Worm (Caenorhabditis elegans) whole organism, L2 larva: ENCODE results near the gene rps-2.

ENCODE experiments used
- C34F6.9 ChIP-seq: fragments of 150-350 bp; optimal IDR thresholded peaks from 2 replicates; lab custom pipeline; 2014; ENCODE audit warnings: missing biosample characterization, missing genetic modification characterization
- F13H6.1 ChIP-seq: sonication (generic microtip); optimal IDR thresholded peaks from 2 replicates; lab custom pipeline; 2016; ENCODE audit warnings: missing genetic modification characterization, missing compliant biosample characterization
- ZK546.5 ChIP-seq: sonication (generic microtip); optimal IDR thresholded peaks from 2 replicates; lab custom pipeline; 2017; ENCODE audit warnings: missing biosample characterization, missing genetic modification characterization
- aly-2 ChIP-seq: fragments of 150-350 bp; optimal IDR thresholded peaks from 2 replicates; lab custom pipeline; 2014; ENCODE audit warnings: missing biosample characterization, missing genetic modification characterization
- ama-1 ChIP-seq: fragments of 150-350 bp; optimal IDR thresholded peaks from 2 replicates; lab custom pipeline; 2018; ENCODE audit warnings: inconsistent platforms
- blmp-1 ChIP-seq: sonication (generic microtip); optimal IDR thresholded peaks from 2 replicates; lab custom pipeline; 2017; ENCODE audit warnings: missing genetic modification characterization, mild to moderate bottlenecking, missing compliant biosample characterization, antibody characterized with exemption, moderate library complexity; ENCODE audit not compliant: insufficient read depth
- ceh-16 ChIP-seq: fragments of 150-350 bp; optimal IDR thresholded peaks from 2 replicates; lab custom pipeline; 2014; ENCODE audit warnings: missing biosample characterization, missing genetic modification characterization
- ceh-82 ChIP-seq: fragments of 150-350 bp; optimal IDR thresholded peaks from 2 replicates; lab custom pipeline; 2014; ENCODE audit warnings: missing biosample characterization, missing genetic modification characterization
- crh-2 ChIP-seq: sonication (generic microtip); optimal IDR thresholded peaks from 2 replicates; lab custom pipeline; 2017; ENCODE audit warnings: missing biosample characterization, missing genetic modification characterization
- dmd-4 ChIP-seq: sonication (generic microtip); optimal IDR thresholded peaks from 2 replicates; lab custom pipeline; 2017; ENCODE audit warnings: missing biosample characterization, missing genetic modification characterization
- egl-27 ChIP-seq: sonication (generic microtip); optimal IDR thresholded peaks from 3 replicates; lab custom pipeline; 2017; ENCODE audit warnings: missing biosample characterization, missing genetic modification reagents, missing genetic modification characterization
- elt-1 ChIP-seq: fragments of 150-350 bp; optimal IDR thresholded peaks from 2 replicates; lab custom pipeline; 2014; ENCODE audit warnings: missing biosample characterization, missing genetic modification characterization
- elt-3 ChIP-seq: sonication (generic microtip); optimal IDR thresholded peaks from 2 replicates; lab custom pipeline; 2017; ENCODE audit warnings: missing biosample characterization, missing genetic modification characterization
- fos-1 ChIP-seq: fragments of 150-350 bp; optimal IDR thresholded peaks from 2 replicates; lab custom pipeline; 2014; ENCODE audit warnings: missing biosample characterization, missing genetic modification characterization
- gmeb-1 ChIP-seq: fragments of 150-350 bp; optimal IDR thresholded peaks from 2 replicates; lab custom pipeline; 2014; ENCODE audit warnings: missing biosample characterization, missing genetic modification characterization
- lin-11 ChIP-seq: fragments of 150-350 bp; sonication (generic microtip); optimal IDR thresholded peaks from 2 replicates; lab custom pipeline; 2014; ENCODE audit warnings: missing biosample characterization, missing genetic modification characterization, inconsistent platforms, mixed read lengths
- lin-13 ChIP-seq: fragments of 150-350 bp; optimal IDR thresholded peaks from 2 replicates; lab custom pipeline; 2014; ENCODE audit warnings: missing biosample characterization, missing genetic modification reagents, missing genetic modification characterization
- lin-39 ChIP-seq: fragments of 150-350 bp; optimal IDR thresholded peaks from 2 replicates; lab custom pipeline; 2014; ENCODE audit warnings: missing biosample characterization, missing genetic modification reagents, missing genetic modification characterization
- lsy-2 ChIP-seq, 2 experiments: fragments of 150-350 bp in 1 of 2; sonication (generic microtip) in 1 of 2; optimal IDR thresholded peaks; 2 replicates each; lab custom pipeline; 2014 to 2017; ENCODE audit warnings: missing biosample characterization in 2 of 2, missing genetic modification characterization in 2 of 2
- mab-5 ChIP-seq: fragments of 150-350 bp; optimal IDR thresholded peaks from 2 replicates; lab custom pipeline; 2014; ENCODE audit warnings: missing biosample characterization, missing genetic modification characterization
- mbf-1 ChIP-seq: sonication (generic microtip); optimal IDR thresholded peaks from 2 replicates; lab custom pipeline; 2017; ENCODE audit warnings: missing biosample characterization, missing genetic modification characterization
- mdl-1 ChIP-seq, 2 experiments: fragments of 150-350 bp in 1 of 2; sonication (generic microtip) in 1 of 2; optimal IDR thresholded peaks; 2 replicates each; lab custom pipeline; 2017; ENCODE audit warnings: missing biosample characterization in 2 of 2, missing genetic modification characterization in 2 of 2
- nhr-11 ChIP-seq: fragments of 150-350 bp; optimal IDR thresholded peaks from 2 replicates; lab custom pipeline; 2014; ENCODE audit warnings: missing biosample characterization, missing genetic modification characterization
- nhr-129 ChIP-seq: fragments of 150-350 bp; optimal IDR thresholded peaks from 2 replicates; lab custom pipeline; 2014; ENCODE audit warnings: missing biosample characterization, missing genetic modification characterization
- nhr-21 ChIP-seq: fragments of 150-350 bp; optimal IDR thresholded peaks from 2 replicates; lab custom pipeline; 2014; ENCODE audit warnings: missing biosample characterization, missing genetic modification characterization
- nhr-237 ChIP-seq: fragments of 150-350 bp; optimal IDR thresholded peaks from 2 replicates; lab custom pipeline; 2014; ENCODE audit warnings: missing biosample characterization, missing genetic modification characterization
- nhr-25 ChIP-seq: fragments of 150-350 bp; sonication (generic microtip); optimal IDR thresholded peaks from 3 replicates; lab custom pipeline; 2014; ENCODE audit warnings: missing biosample characterization, missing genetic modification characterization
- nhr-6 ChIP-seq: fragments of 150-350 bp; optimal IDR thresholded peaks from 2 replicates; lab custom pipeline; 2014; ENCODE audit warnings: missing biosample characterization, missing genetic modification characterization
- nhr-77 ChIP-seq: fragments of 150-350 bp; optimal IDR thresholded peaks from 2 replicates; lab custom pipeline; 2014; ENCODE audit warnings: missing biosample characterization, missing genetic modification characterization
- peb-1 ChIP-seq: fragments of 150-350 bp; optimal IDR thresholded peaks from 2 replicates; lab custom pipeline; 2014; ENCODE audit warnings: missing biosample characterization, missing genetic modification characterization
- sem-4 ChIP-seq: fragments of 150-350 bp; optimal IDR thresholded peaks from 2 replicates; lab custom pipeline; 2014; ENCODE audit warnings: missing biosample characterization, missing genetic modification reagents, missing genetic modification characterization
- skn-1 ChIP-seq: sonication (generic microtip); optimal IDR thresholded peaks from 2 replicates; lab custom pipeline; 2017; ENCODE audit warnings: missing biosample characterization, missing genetic modification characterization
- sma-3 ChIP-seq: sonication (generic microtip); optimal IDR thresholded peaks from 2 replicates; lab custom pipeline; 2016; ENCODE audit warnings: missing genetic modification reagents, missing genetic modification characterization, missing compliant biosample characterization
- sma-9 ChIP-seq, 2 experiments: fragments of 150-350 bp in 1 of 2; sonication (generic microtip) in 1 of 2; optimal IDR thresholded peaks; 2 replicates each; lab custom pipeline; 2014 to 2016; ENCODE audit warnings: missing genetic modification characterization in 2 of 2, mild to moderate bottlenecking in 1 of 2, missing biosample characterization in 1 of 2, missing compliant biosample characterization in 1 of 2, missing genetic modification reagents in 1 of 2, moderate library complexity in 1 of 2
- snpc-4 ChIP-seq: fragments of 150-350 bp; optimal IDR thresholded peaks from 2 replicates; lab custom pipeline; 2014; ENCODE audit warnings: missing biosample characterization, missing genetic modification characterization
- unc-55 ChIP-seq: fragments of 150-350 bp; sonication (generic microtip); optimal IDR thresholded peaks from 3 replicates; lab custom pipeline; 2014; ENCODE audit warnings: missing biosample characterization, missing genetic modification reagents, missing genetic modification characterization
- unc-62 ChIP-seq: fragments of 150-350 bp; optimal IDR thresholded peaks from 2 replicates; lab custom pipeline; 2014; ENCODE audit warnings: missing biosample characterization, missing genetic modification reagents, missing genetic modification characterization
- zag-1 ChIP-seq: fragments of 150-350 bp; optimal IDR thresholded peaks from 2 replicates; lab custom pipeline; 2014; ENCODE audit warnings: missing biosample characterization, missing genetic modification characterization
- ztf-4 ChIP-seq: fragments of 150-350 bp; optimal IDR thresholded peaks from 2 replicates; lab custom pipeline; 2014; ENCODE audit warnings: missing biosample characterization, missing genetic modification characterization

The rps-2 gene

ce11 chrIV:7903359-7903758, 22.8 kb downstream of the rps-2 start, which contains the start of gene C49H3.6:
TSS of gene C49H3.6 (plus strand) at chrIV:7903738.
- TF ChIP-seq lin-39 (tag; lab: Kevin White, UChicago) = no peak
- TF ChIP-seq F13H6.1 (tag; lab: Kevin White, UChicago) = peak; percentile 30
- TF ChIP-seq C34F6.9 = peak; percentile 77
- peak; percentile 1 for TF ChIP-seq lin-11 (tag; lab: Kevin White, UChicago)
- peak; percentile 74 for TF ChIP-seq nhr-129
- TF ChIP-seq mab-5 (tag; lab: Kevin White, UChicago) = no peak
- TF ChIP-seq sma-9 (GFP tag; optimal IDR thresholded peaks at IDR 0.05; lab: Kevin White, UChicago) = peak; percentile 29
- no peak for TF ChIP-seq sma-9 (tag; optimal IDR thresholded peaks at IDR 0.05; lab: Kevin White, UChicago)
- peak; percentile 6 to 69 for TF ChIP-seq lsy-2 (tag; optimal IDR thresholded peaks at IDR 0.05; lab: Kevin White, UChicago)
- TF ChIP-seq blmp-1 (tag; lab: Kevin White, UChicago) = no peak
- TF ChIP-seq sem-4 = peak; percentile 64
- peak; percentile 52 for TF ChIP-seq unc-55 (GFP tag; lab: Kevin White, UChicago)

ce11 chrIV:7902221-7902904, 23.8 kb downstream of the rps-2 start, which contains the start of gene arp-11:
TSS of gene arp-11 (minus strand) at chrIV:7902271.
- TF ChIP-seq sma-3 (GFP tag; lab: Kevin White, UChicago) (peak; percentile 77), ama-1 (lab: Kevin White, UChicago) (no peak), aly-2 (tag; lab: Kevin White, UChicago) (no peak), lin-11 (tag; lab: Kevin White, UChicago) (peak; percentile 51), skn-1 (tag; lab: Kevin White, UChicago) (no peak), sma-9 (GFP tag; optimal IDR thresholded peaks at IDR 0.05; lab: Kevin White, UChicago) (peak; percentile 79), sma-9 (tag; optimal IDR thresholded peaks at IDR 0.05; lab: Kevin White, UChicago) (no peak), C34F6.9 (peak; percentile 88), peb-1 (tag; lab: Kevin White, UChicago) (no peak), unc-55 (GFP tag; lab: Kevin White, UChicago) (peak; percentile 92), nhr-6 (tag; lab: Kevin White, UChicago) (peak; percentile 22), snpc-4 (peak; percentile 25), egl-27 (peak; percentile 52), elt-1 (tag; lab: Kevin White, UChicago) (no peak), nhr-25 (tag; lab: Kevin White, UChicago) (peak; percentile 41), nhr-11 (no peak), ceh-16 (tag; lab: Kevin White, UChicago) (no peak), ztf-4 (tag; lab: Kevin White, UChicago) (peak; percentile 60), dmd-4 (tag; lab: Kevin White, UChicago) (no peak), mbf-1 (tag; lab: Kevin White, UChicago) (no peak), ceh-82 (tag; lab: Kevin White, UChicago) (no peak), sem-4 (peak; percentile 70), nhr-129 (peak; percentile 88), mdl-1 (tag; optimal IDR thresholded peaks at IDR 0.05; lab: Kevin White, UChicago) (no peak), fos-1 (tag; lab: Kevin White, UChicago) (peak; percentile 50), lsy-2 (tag; optimal IDR thresholded peaks at IDR 0.05; lab: Kevin White, UChicago) (peak; percentile 90 to 98), elt-3 (tag; lab: Kevin White, UChicago) (no peak), ZK546.5 (tag; lab: Kevin White, UChicago) (no peak), crh-2 (tag; lab: Kevin White, UChicago) (peak; percentile 92), nhr-21 (peak; percentile 43), gmeb-1 (tag; lab: Kevin White, UChicago) (peak; percentile 74), nhr-77 (tag; lab: Kevin White, UChicago) (no peak), lin-13 (GFP tag; lab: Kevin White, UChicago) (peak; percentile 57), lin-39 (tag; lab: Kevin White, UChicago) (no peak), unc-62 (GFP tag; lab: Kevin White, UChicago) (no peak), zag-1 (tag; lab: Kevin White, UChicago) (no peak), F13H6.1 (tag; lab: Kevin White, UChicago) (peak; percentile 69)

ce11 chrIV:7898489-7898888, 27.7 kb downstream of the rps-2 start:
- TF ChIP-seq fos-1 (tag; lab: Kevin White, UChicago) (peak; percentile 89), nhr-237 (no peak), crh-2 (tag; lab: Kevin White, UChicago) (peak; percentile 38)
